Worm (Caenorhabditis elegans): ENCODE data around the gene C13C4.7.

- TF ChIP-seq ets-7 (tag; optimal IDR thresholded peaks at IDR 0.05) (no peak), ceh-13 (GFP tag; optimal IDR thresholded peaks at IDR 0.05) (no peak), aly-1 (tag; optimal IDR thresholded peaks at IDR 0.05) (no peak), scrt-1 (GFP tag; IDR thresholded peaks at IDR 0.05) (no peak), hmg-4 (GFP tag; optimal IDR thresholded peaks at IDR 0.05) (no peak), tbx-11 (GFP tag; IDR thresholded peaks at IDR 0.05) (no peak), sea-1 (GFP tag; conservative IDR thresholded peaks at IDR 0.05) (no peak), tra-4 (tag; optimal IDR thresholded peaks at IDR 0.05) (no peak)
Measured at ce11 chrV:12098123-12098522, 22.2 kb downstream of the C13C4.7 start, which contains the start of gene nhr-209.
